Fruit fly (Drosophila melanogaster): Measurements from ENCODE around the gene Hrb98DE.

Hrb98DE gene

DNA sequence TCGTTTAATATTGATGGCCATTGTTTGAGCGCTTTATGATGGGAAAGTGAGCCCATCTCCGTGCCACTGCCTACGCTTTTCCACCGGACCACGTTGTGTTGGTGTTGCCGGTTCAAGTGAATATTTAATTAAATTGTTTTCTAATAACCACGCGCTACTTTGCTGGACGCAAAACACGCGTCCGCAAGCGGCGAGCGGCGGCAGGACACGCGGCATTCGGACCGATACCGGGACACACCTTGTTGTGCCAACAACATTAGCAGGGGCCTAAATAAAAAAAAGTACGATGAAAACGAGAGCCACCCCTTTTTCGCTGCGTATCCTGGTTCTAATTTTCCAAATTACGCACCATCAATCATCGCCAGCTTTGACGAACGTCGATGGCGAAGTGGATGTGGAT lies 3.8 kb upstream of the Hrb98DE start:
- TF ChIP-seq Hr83 (GFP tag; optimal IDR thresholded peaks at IDR 0.05; ENCODE audit: poor library complexity, severe bottlenecking) = no peak
- no peak for TF ChIP-seq CG9705 (GFP tag; optimal IDR thresholded peaks at IDR 0.05)
- TF ChIP-seq GATAd (GFP tag; optimal IDR thresholded peaks at IDR 0.05) = no peak
- TF ChIP-seq sage (GFP tag; optimal IDR thresholded peaks at IDR 0.05) = no peak
- TF ChIP-seq dmrt93B (GFP tag; optimal IDR thresholded peaks at IDR 0.05) = no peak
- no peak for TF ChIP-seq psq (GFP tag; optimal IDR thresholded peaks at IDR 0.05)
- no peak for TF ChIP-seq foxo (GFP tag; optimal IDR thresholded peaks at IDR 0.05)
- TF ChIP-seq Hnf4 (GFP tag; optimal IDR thresholded peaks at IDR 0.05) = no peak
- TF ChIP-seq OdsH (GFP tag; optimal IDR thresholded peaks at IDR 0.05) = no peak

DNA sequence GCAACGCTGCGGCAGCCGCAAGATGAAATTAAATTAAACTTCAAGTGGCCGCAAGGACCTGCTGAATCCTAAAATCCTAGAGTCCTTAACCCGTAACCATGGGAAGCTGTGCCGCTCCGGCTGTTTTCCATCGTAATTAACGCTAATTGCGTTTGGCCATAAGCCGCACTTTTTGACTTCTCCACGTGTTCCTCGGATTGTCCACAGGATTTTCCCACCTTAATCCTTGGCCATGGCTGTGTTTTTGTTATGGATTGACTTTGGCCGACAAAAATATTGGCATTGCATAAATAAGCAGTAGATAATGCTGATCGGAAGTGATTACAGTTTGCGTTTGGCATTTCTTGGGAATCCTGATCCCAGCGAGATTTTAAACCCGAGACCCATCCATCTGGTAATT lies 3.3 kb upstream of the Hrb98DE start:
- no peak for TF ChIP-seq pan (optimal IDR thresholded peaks at IDR 0.05)
- no peak for TF ChIP-seq sage (GFP tag; optimal IDR thresholded peaks at IDR 0.05)
- no peak for TF ChIP-seq HLH106 (tag; optimal IDR thresholded peaks at IDR 0.05)
- no peak for TF ChIP-seq GATAd (GFP tag; optimal IDR thresholded peaks at IDR 0.05)
- TF ChIP-seq jim (GFP tag; optimal IDR thresholded peaks at IDR 0.05) = no peak
- no peak for TF ChIP-seq rgr (GFP tag; optimal IDR thresholded peaks at IDR 0.05)
- no peak for TF ChIP-seq dmrt93B (GFP tag; optimal IDR thresholded peaks at IDR 0.05)
- TF ChIP-seq CrebA (GFP tag; optimal IDR thresholded peaks at IDR 0.05; ENCODE audit: borderline replicate concordance) = no peak
- TF ChIP-seq Jra (GFP tag; optimal IDR thresholded peaks at IDR 0.05) = no peak
- no peak for TF ChIP-seq Sp1 (GFP tag; optimal IDR thresholded peaks at IDR 0.05)
- TF ChIP-seq dsf (GFP tag; optimal IDR thresholded peaks at IDR 0.05; ENCODE audit: borderline replicate concordance) = no peak
- TF ChIP-seq psq (GFP tag; optimal IDR thresholded peaks at IDR 0.05) = no peak
- TF ChIP-seq sv (GFP tag; optimal IDR thresholded peaks at IDR 0.05) = no peak

DNA sequence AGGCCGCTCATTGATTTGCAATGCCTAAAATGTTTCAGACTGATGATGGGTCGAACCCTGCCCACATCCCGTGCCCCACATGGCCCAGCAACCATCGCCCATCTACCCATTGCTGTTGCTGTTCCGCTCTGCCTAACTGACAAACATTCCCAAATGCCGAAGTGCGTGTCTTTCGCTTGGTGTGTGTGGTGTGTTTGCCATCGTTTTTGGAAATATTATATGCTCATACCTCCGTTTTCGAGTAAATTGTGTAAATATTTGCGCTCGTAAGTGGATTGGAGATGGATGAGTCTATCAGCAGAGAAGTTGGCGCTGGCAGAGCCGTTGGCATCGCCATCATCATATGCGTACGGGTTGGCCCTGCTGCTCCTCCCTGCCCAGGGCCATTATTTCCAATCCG lies 2.1 kb upstream of the Hrb98DE start:
- TF ChIP-seq sv (GFP tag; optimal IDR thresholded peaks at IDR 0.05) (no peak), Mio (GFP tag; optimal IDR thresholded peaks at IDR 0.05) (no peak), lola (GFP tag; optimal IDR thresholded peaks at IDR 0.05) (no peak), Sp1 (GFP tag; optimal IDR thresholded peaks at IDR 0.05) (no peak), psq (GFP tag; optimal IDR thresholded peaks at IDR 0.05) (no peak), Hr83 (GFP tag; optimal IDR thresholded peaks at IDR 0.05; ENCODE audit: poor library complexity, severe bottlenecking) (no peak), ey (GFP tag; optimal IDR thresholded peaks at IDR 0.05) (no peak)

DNA sequence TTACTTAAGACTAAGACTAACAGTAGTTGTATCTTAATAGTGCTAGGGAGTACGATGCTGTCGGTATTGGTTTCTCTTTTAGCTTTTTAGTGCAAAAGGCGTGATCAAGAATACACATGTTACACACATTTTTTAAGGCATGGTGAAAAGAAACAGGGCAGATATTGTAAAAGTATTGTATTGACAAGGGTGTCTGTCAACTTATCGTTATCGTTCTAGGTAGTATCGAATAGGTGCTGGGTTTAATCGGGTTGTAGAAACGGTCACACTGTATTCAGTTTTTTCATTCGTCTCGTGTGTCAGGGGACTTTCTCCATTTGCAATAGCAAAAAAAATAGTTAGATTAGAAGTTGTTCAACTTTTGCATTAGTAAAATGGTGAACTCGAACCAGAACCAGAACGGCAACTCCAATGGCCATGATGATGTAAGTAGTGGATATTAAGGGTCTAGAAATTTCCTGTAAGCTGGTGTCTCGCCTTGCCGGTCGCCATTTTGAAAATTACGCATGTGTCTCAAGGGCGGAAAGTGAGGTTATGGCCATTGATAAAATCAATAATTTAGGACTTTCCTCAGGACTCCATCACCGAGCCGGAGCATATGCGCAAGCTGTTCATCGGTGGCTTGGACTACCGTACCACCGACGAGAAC lies 634 bp downstream of the Hrb98DE start:
- TF ChIP-seq ey (GFP tag; optimal IDR thresholded peaks at IDR 0.05) = no peak
- TF ChIP-seq jim (GFP tag; optimal IDR thresholded peaks at IDR 0.05) = no peak
- no peak for TF ChIP-seq N (GFP tag; optimal IDR thresholded peaks at IDR 0.05)
- no peak for TF ChIP-seq OdsH (GFP tag; optimal IDR thresholded peaks at IDR 0.05)
- no peak for TF ChIP-seq sv (GFP tag; optimal IDR thresholded peaks at IDR 0.05)
- TF ChIP-seq Rel (GFP tag; optimal IDR thresholded peaks at IDR 0.05) = no peak
- peak; percentile 98 for TF ChIP-seq Rel (tag; optimal IDR thresholded peaks at IDR 0.05)
- TF ChIP-seq dsf (GFP tag; optimal IDR thresholded peaks at IDR 0.05; ENCODE audit: borderline replicate concordance) = no peak
- no peak for TF ChIP-seq Vsx2 (GFP tag; optimal IDR thresholded peaks at IDR 0.05; ENCODE audit: partially characterized antibody)
- no peak for TF ChIP-seq Dif (GFP tag; optimal IDR thresholded peaks at IDR 0.05; ENCODE audit: partially characterized antibody)
- TF ChIP-seq Hr78 (GFP tag; optimal IDR thresholded peaks at IDR 0.05) = no peak
- TF ChIP-seq lola (GFP tag; optimal IDR thresholded peaks at IDR 0.05) = no peak
- TF ChIP-seq Abd-B (GFP tag; optimal IDR thresholded peaks at IDR 0.05) = no peak
- no peak for TF ChIP-seq usp (GFP tag; optimal IDR thresholded peaks at IDR 0.05)
- TF ChIP-seq brk (GFP tag; optimal IDR thresholded peaks at IDR 0.05) = no peak
- no peak for TF ChIP-seq Dfd (GFP tag; optimal IDR thresholded peaks at IDR 0.05)
- TF ChIP-seq woc (GFP tag; optimal IDR thresholded peaks at IDR 0.05) = no peak
- TF ChIP-seq psq (GFP tag; optimal IDR thresholded peaks at IDR 0.05) = no peak
- TF ChIP-seq br (GFP tag; optimal IDR thresholded peaks at IDR 0.05) = no peak
- TF ChIP-seq CG32264 (GFP tag; optimal IDR thresholded peaks at IDR 0.05) = no peak
- no peak for TF ChIP-seq Jra (GFP tag; optimal IDR thresholded peaks at IDR 0.05)
- TF ChIP-seq dmrt93B (GFP tag; optimal IDR thresholded peaks at IDR 0.05) = no peak
- TF ChIP-seq Hr83 (GFP tag; optimal IDR thresholded peaks at IDR 0.05; ENCODE audit: poor library complexity, severe bottlenecking) = peak; percentile 25
- TF ChIP-seq foxo (GFP tag; optimal IDR thresholded peaks at IDR 0.05) = no peak
- TF ChIP-seq Myc (optimal IDR thresholded peaks at IDR 0.05) = peak; percentile 63
- TF ChIP-seq CG9705 (GFP tag; optimal IDR thresholded peaks at IDR 0.05) = no peak
- peak; percentile 15 for TF ChIP-seq Sp1 (GFP tag; optimal IDR thresholded peaks at IDR 0.05)
- no peak for TF ChIP-seq Mio (GFP tag; optimal IDR thresholded peaks at IDR 0.05)
- peak; percentile 3 for TF ChIP-seq h (GFP tag; optimal IDR thresholded peaks at IDR 0.05)
- TF ChIP-seq pan (optimal IDR thresholded peaks at IDR 0.05) = no peak
- no peak for TF ChIP-seq tai (GFP tag; optimal IDR thresholded peaks at IDR 0.05)
- TF ChIP-seq rgr (GFP tag; optimal IDR thresholded peaks at IDR 0.05) = no peak
- no peak for TF ChIP-seq dl (GFP tag; optimal IDR thresholded peaks at IDR 0.05; ENCODE audit: insufficient read depth in 1 of 2, partially characterized antibody in 2 of 2)
- no peak for TF ChIP-seq sage (GFP tag; optimal IDR thresholded peaks at IDR 0.05)
- TF ChIP-seq fru (GFP tag; optimal IDR thresholded peaks at IDR 0.05) = peak; percentile 5
- no peak for TF ChIP-seq GATAd (GFP tag; optimal IDR thresholded peaks at IDR 0.05)
- peak; percentile 44 for TF ChIP-seq Hnf4 (GFP tag; optimal IDR thresholded peaks at IDR 0.05)
- peak; percentile 4 for TF ChIP-seq HLH106 (tag; optimal IDR thresholded peaks at IDR 0.05)
- no peak for TF ChIP-seq CrebA (GFP tag; optimal IDR thresholded peaks at IDR 0.05; ENCODE audit: borderline replicate concordance)

All from whole organism, wandering third instar larva.